Worm (Caenorhabditis elegans): ENCODE data around the gene F46B6.6.

DNA sequence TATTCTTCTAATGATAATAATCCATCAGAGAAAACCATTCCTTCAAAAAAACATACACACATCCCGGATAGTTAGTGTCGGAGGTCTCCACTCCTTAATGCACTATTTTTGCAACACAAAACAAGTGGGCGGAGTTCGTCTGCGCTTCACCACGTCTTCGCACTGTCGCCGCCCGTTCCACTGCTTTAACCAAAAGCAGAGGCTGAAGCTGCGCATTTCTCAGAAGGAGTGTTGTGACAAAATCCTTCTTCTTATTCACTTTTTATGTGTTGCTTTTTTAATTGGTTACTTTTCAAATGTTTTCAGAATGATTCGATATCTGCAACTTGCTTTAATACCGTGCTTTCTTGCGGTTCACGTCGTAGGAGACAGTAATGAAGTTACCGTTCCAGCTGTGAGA is 41.7 kb downstream of the F46B6.6 start, which contains the start of gene F58E6.13:
- TF ChIP-seq him-1 (tag; optimal IDR thresholded peaks at IDR 0.05) (no peak), W03F9.2 (tag; optimal IDR thresholded peaks at IDR 0.05) (no peak)
